Worm (Caenorhabditis elegans) whole organism, L4/young adult: ENCODE measurements around the gene hch-1.

Experiments
- W03F9.2 ChIP-seq: fragments of 150-350 bp; optimal IDR thresholded peaks from 2 replicates; lab custom pipeline; 2014; ENCODE audit warnings: missing biosample characterization, missing genetic modification characterization
- dao-5 ChIP-seq: sonication (generic microtip); optimal IDR thresholded peaks from 2 replicates; lab custom pipeline; 2016; ENCODE audit warnings: missing genotype, missing genetic modification characterization, moderate library complexity, missing compliant biosample characterization
- him-1 ChIP-seq: sonication (generic microtip); optimal IDR thresholded peaks from 2 replicates; lab custom pipeline; 2016; ENCODE audit warnings: missing genotype, missing genetic modification reagents, missing genetic modification characterization, missing compliant biosample characterization

hch-1 gene

DNA sequence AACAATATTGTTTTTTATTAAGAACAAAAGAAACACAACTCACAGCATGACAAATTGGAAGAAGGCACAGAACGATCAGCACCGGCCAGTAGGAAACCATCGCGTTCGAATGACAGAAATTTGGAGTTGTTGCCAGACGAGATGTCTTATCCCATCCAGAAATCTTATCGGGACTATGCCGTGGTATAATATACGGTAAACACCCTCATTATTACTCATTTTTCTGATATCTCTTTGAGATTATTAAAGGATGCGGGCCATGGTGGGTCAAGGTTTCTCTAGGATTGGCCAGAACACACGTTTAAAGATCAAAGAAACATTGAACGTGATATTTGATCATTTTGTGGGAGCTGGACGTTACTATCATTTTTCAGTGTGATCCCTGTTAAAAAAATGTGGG, at the start of gene hch-1:
TSS of gene hch-1 (minus strand) at position 112 of the 400 bp plus-strand sequence.
- TF ChIP-seq W03F9.2 (tag; lab: Kevin White, UChicago) (no peak), him-1 (no peak), dao-5 (tag; lab: Kevin White, UChicago) (no peak)

DNA sequence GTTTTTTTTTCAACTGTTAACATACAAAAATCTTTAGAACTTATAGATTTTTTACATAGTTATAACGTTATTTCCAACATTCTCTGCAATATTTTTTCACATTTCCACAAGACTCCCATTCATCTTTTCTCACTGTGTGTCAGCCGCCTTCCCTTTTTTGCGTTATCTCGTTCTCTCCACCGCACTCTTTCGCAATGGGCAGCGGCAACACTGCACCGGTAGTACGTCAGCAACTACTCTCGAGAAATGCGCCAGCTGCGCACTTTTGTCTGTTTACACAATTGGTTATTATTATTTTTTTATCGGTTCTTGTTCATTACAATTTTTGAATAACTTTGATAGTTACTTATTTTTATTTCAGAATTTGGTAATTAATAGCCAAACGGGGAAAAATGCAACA, 47.2 kb upstream of the hch-1 start, which contains the start of gene C05G5.2:
TSS of gene C05G5.2 (plus strand) at position 356 of the 400 bp plus-strand sequence.
- TF ChIP-seq him-1 (peak; percentile 82), W03F9.2 (tag; lab: Kevin White, UChicago) (peak; percentile 95), dao-5 (tag; lab: Kevin White, UChicago) (no peak)

DNA sequence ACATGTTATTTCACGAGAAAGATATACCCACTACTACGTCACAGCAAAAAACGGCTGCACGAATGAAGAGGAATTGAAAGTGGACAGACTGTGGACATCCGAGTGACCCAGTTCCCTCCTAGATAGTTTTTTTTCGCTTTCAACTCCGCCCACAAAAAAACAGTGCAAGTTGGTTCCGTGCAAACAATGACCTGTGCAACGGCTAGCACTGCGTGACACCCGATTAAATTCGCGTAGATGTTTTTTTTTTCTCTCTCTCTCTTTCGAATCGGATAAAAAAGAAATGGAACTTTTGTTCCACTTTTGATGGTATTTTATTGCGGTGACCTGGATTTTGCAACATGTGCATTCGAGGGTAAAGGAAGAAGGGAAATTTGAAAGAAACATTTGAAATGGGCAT, 45.4 kb upstream of the hch-1 start:
- no peak for TF ChIP-seq W03F9.2 (tag; lab: Kevin White, UChicago)
- TF ChIP-seq dao-5 (tag; lab: Kevin White, UChicago), result no peak
- TF ChIP-seq him-1, result no peak

DNA sequence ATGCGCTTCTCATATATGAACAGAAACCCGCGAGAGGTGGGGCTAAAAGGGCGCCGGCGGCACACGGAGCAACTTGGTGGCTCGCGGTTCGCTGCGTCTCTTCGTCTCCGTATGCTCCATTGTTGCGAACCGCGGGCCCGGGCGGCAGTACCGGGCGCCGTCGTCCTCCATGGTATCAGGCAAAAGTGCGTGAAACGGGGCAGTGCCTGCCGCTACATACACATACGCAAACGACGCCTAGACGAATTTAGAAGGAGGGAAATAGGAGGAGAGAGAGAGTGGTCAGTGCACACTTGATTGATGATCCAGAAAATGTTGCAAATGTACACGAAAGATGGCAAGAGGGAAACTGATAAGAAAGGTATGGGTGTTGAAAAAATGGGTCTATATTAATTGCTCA, 44.7 kb upstream of the hch-1 start:
- TF ChIP-seq W03F9.2 (tag; lab: Kevin White, UChicago) (no peak), him-1 (no peak), dao-5 (tag; lab: Kevin White, UChicago) (no peak)

DNA sequence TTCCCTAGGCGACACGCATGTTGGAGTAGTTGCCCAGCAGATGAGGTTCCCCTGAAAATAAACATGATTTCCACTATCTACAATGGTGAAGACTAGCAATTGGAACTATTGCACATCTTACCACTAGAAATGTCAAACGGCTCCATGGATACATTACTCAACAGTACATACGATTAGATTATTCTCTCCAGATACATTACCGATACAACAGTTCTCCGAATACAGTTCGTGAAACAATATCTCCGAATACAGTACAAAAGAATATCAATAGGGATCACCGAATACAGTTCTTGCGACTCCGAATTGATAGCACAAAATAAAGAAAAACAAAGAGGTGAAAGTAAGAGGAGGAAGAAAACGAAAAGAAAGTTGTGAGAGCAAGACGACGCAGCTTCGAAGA, 44.0 kb upstream of the hch-1 start, which contains the start of gene C05G5.7:
TSS of gene C05G5.7 (minus strand) at position 1 of the 400 bp plus-strand sequence.
- TF ChIP-seq him-1 (no peak), W03F9.2 (tag; lab: Kevin White, UChicago) (no peak), dao-5 (tag; lab: Kevin White, UChicago) (no peak)

DNA sequence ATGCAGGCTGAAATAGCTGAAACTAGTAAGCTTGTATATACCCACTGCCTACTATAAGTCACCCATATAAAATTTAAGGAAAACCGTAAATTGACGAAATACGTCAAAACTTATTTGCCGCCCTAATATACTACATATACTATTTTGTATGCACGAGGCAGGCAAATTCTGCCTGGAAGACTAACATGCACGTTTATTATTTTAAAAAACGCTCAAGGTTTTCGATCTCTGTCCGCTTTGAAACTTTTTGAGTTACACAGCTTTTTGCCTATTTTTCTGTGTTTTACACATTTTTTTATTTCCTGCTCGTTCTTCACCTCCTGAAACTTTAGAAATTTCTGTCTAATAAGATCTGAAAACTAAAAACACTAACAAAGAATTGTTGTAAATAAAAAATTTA, 43.4 kb upstream of the hch-1 start:
- TF ChIP-seq W03F9.2 (tag; lab: Kevin White, UChicago), result no peak
- no peak for TF ChIP-seq dao-5 (tag; lab: Kevin White, UChicago)
- TF ChIP-seq him-1, result no peak

DNA sequence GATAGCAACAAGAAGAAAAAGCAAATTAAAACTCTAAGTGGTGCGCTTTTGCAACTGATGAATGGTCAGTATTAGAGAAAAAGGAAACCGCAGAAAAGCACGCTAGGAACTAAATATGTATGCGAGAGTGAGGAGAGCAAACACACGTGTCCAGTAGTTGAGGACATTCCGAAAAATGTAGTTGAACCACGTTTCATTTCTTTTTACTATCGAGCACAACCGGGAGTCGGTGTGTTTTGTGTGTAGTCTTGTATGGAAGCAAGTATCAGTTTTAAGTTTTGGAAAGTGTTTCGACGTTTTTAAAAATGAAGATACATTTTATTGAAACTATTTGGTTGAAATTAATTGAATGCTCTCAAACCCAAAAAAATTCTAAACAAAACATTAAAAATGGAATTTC, 40.2 kb upstream of the hch-1 start, which contains the start of gene C05G5.1:
TSS of gene C05G5.1 (minus strand) at position 101 of the 400 bp plus-strand sequence.
- no peak for TF ChIP-seq dao-5 (tag; lab: Kevin White, UChicago)
- TF ChIP-seq W03F9.2 (tag; lab: Kevin White, UChicago), result no peak
- TF ChIP-seq him-1, result no peak

DNA sequence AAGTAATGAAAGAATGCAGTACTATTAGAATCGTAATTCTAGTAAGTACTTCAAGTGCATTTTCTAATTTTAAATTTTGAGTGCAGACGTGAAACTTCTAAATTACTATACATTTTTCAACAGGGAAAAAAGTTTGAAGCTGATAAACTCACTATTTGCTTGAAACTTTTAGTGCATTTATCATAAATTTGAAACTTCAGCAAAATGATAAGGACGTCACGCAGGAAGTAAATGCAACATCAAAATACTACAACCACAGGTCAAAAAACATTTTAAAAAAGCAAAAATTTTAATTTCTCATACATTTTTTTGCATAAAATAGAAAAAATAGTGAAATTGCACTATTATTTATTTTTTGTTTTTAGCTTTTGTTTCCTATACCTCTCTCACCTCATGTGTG, 39.7 kb upstream of the hch-1 start:
- TF ChIP-seq dao-5 (tag; lab: Kevin White, UChicago) (no peak), him-1 (no peak), W03F9.2 (tag; lab: Kevin White, UChicago) (no peak)

DNA sequence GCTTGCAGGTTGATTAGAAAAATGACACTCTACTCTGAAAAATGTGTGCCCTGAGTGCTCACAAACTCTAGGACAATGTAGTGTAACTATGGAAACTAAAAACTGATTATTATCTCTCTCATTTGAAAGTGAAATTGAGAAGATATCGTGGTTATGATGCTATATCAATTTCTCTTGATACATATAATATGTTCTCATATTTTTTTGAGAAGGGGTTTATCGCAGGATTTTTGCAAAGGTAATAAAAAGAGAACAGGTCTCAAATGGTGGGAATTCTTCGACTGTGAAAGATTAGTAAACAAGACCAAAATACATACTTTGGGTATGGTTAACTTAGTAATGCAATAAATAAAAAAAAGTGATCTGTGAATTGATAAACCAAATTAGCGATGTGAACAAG, 37.8 kb upstream of the hch-1 start:
- TF ChIP-seq him-1 (no peak), W03F9.2 (tag; lab: Kevin White, UChicago) (no peak), dao-5 (tag; lab: Kevin White, UChicago) (no peak)

DNA sequence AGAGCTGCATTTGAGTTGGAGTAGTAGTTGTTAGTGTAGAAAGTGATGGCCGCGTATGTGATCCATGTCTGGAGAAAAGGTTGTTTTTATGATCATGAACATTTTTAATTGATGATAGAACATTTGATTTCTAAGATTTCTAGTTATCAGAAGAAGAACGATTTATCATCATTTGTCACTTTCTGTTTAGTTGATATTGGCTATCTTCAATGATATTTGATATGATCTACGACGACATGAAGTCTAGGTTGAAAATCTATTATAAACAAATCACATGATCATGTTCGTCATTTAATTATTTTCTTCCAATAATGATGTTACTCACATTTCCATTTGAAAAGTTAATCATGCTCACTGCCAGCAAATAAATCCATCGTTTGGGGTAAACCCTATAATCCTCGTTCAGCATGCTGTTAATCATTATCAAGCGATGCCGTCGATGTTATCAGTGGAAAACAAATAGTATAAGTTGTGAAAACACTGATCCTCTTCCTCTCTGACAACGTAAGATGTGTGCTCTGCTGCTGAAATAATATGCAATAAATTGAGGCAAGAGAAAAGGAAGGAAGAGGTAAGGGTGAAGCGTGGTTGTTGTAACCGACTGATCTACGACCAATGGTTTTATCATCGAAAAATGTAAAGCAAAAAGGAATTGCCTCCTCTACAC, 37.3 kb upstream of the hch-1 start:
- no peak for TF ChIP-seq dao-5 (tag; lab: Kevin White, UChicago)
- no peak for TF ChIP-seq W03F9.2 (tag; lab: Kevin White, UChicago)
- TF ChIP-seq him-1, result no peak

DNA sequence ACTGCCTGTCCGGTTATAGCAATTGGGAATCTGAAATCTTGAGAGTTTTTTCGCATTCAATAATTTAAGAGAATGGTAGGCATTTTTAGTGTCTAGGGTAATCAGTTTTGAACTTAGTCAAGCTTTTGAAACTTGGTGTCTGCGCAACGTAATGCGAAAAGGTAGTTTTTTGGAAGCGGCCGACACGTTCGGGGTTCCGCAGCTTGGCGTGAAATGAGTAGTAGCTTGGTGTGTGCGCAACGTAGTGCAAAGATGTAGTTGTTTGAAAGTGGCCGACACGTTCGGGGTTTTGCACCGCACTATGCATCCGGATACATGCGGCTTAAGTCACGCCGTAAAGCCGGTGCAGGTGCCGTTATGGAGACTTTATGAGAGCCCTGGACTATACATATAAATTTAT, 36.4 kb upstream of the hch-1 start:
- TF ChIP-seq W03F9.2 (tag; lab: Kevin White, UChicago) (no peak), him-1 (no peak), dao-5 (tag; lab: Kevin White, UChicago) (no peak)

DNA sequence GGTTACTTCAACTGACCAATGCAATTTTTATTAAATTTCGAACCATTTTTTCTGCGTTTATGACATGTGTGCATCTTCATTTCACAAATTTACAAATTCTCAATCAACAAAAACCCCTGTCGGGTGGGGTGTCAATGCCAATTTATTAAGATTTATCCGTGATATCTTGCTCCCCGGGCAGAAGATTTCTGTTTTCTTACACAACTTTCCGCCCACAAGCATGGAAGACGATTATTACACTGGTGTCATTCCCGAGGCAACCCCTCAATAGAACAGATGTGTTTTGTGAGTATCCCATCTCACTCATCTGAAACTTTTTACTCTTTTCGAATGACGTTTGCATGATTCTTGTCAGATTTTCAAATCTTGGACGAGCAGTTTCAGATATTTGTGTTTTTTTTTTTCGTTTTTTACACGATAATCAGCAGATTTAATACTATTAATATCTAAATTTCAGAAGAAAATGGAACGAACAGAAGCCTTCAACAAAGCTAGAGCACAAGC, 32.1 kb upstream of the hch-1 start, which contains the start of gene F33C8.4:
TSS of gene F33C8.4 (plus strand) at position 454 of the 504 bp plus-strand sequence.
- no peak for TF ChIP-seq him-1
- TF ChIP-seq dao-5 (tag; lab: Kevin White, UChicago), result no peak
- no peak for TF ChIP-seq W03F9.2 (tag; lab: Kevin White, UChicago)

DNA sequence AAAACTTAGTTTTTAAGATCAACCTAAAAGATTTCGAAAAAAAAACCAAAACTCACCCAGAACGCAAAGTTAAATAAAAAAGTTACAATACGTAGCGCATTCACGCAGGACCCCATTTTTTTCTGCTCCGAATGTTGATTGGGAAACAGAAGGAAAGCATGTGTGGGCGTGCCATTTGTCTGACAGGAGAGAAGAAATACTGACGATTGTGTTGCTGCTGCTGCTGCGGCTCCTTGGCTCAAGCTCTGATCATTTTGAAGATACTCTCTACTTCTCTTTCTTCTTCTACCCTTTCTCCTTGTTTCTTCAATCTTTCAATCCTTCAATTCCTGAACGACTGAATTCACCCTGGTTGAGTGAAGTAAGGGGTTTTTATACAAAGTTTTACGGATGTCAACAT, 29.5 kb upstream of the hch-1 start, which contains the start of gene tsp-8:
TSS of gene tsp-8 (minus strand) at position 185 of the 400 bp plus-strand sequence.
- no peak for TF ChIP-seq dao-5 (tag; lab: Kevin White, UChicago)
- no peak for TF ChIP-seq W03F9.2 (tag; lab: Kevin White, UChicago)
- TF ChIP-seq him-1, result no peak

DNA sequence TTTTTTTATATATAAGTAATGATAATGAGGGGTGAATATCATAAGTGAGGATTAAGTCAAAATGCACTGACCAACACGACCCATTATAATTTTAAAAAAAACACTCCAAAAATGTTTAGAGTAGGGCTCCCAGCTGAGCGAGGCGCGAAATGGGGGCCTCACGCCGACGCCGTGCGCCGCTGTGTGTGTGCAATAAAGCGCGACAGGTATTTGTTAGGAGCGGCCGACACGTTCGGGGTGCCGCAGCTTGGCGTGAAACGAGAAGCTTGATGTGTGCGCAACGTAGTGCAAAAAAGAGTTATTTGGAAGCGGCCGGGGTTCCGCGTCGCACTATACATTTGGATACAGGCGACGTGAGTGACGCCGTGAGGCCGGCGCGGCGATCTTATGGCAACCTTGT, 25.2 kb upstream of the hch-1 start:
- TF ChIP-seq W03F9.2 (tag; lab: Kevin White, UChicago) (no peak), dao-5 (tag; lab: Kevin White, UChicago) (no peak), him-1 (no peak)
